Worm (Caenorhabditis elegans) whole organism, L1 larva: ENCODE results near the gene Y25C1A.14.

Experiments used
- C04F5.9 ChIP-seq: sonication (generic microtip); optimal IDR thresholded peaks from 2 replicates; lab custom pipeline; 2016; ENCODE audit warnings: missing genetic modification characterization, missing compliant biosample characterization
- F16B12.6 ChIP-seq: fragments of 150-350 bp; optimal IDR thresholded peaks from 2 replicates; lab custom pipeline; 2014; ENCODE audit warnings: missing biosample characterization, missing genetic modification characterization
- Y116A8C.19 ChIP-seq: sonication (generic microtip); optimal IDR thresholded peaks from 2 replicates; lab custom pipeline; 2016; ENCODE audit warnings: missing compliant biosample characterization, missing genetic modification characterization, borderline replicate concordance
- aly-2 ChIP-seq: fragments of 150-350 bp; optimal IDR thresholded peaks from 2 replicates; lab custom pipeline; 2014; ENCODE audit warnings: missing biosample characterization, missing genetic modification characterization
- blmp-1 ChIP-seq: fragments of 150-350 bp; optimal IDR thresholded peaks from 2 replicates; lab custom pipeline; 2014; ENCODE audit warnings: missing biosample characterization, missing genetic modification characterization
- ceh-90 ChIP-seq: sonication (generic microtip); optimal IDR thresholded peaks from 2 replicates; lab custom pipeline; 2016; ENCODE audit warnings: missing genetic modification characterization, missing compliant biosample characterization
- dsc-1 ChIP-seq: sonication (generic microtip); optimal IDR thresholded peaks from 2 replicates; lab custom pipeline; 2016; ENCODE audit warnings: mild to moderate bottlenecking, missing genetic modification characterization, missing compliant biosample characterization
- efl-1 ChIP-seq, 4 experiments: fragments of 150-350 bp; optimal IDR thresholded peaks in 3 of 4; peaks in 1 of 4; 1 replicate in 1 of 4; 2 replicates in 3 of 4; lab custom pipeline; 2014; ENCODE audit warnings: missing biosample characterization in 2 of 4, missing genetic modification characterization in 2 of 4, missing genetic modification reagents in 2 of 4
- efl-3 ChIP-seq: fragments of 200-800 bp; sonication (Bioruptor generic); optimal IDR thresholded peaks from 2 replicates; lab custom pipeline; 2018; ENCODE audit warnings: mild to moderate bottlenecking, missing genetic modification characterization, missing compliant biosample characterization
- egl-13 ChIP-seq: sonication (generic microtip); optimal IDR thresholded peaks from 2 replicates; lab custom pipeline; 2016; ENCODE audit warnings: missing genotype, missing genetic modification reagents, missing genetic modification characterization, missing compliant biosample characterization
- elt-3 ChIP-seq, 6 experiments: fragments of 150-350 bp in 1 of 6; sonication (generic microtip); optimal IDR thresholded peaks; 2 replicates each; lab custom pipeline; 2017 to 2018; ENCODE audit warnings: missing biosample characterization in 6 of 6, missing genetic modification characterization in 6 of 6, inconsistent platforms in 1 of 6
- fkh-10 ChIP-seq: sonication (generic microtip); optimal IDR thresholded peaks from 2 replicates; lab custom pipeline; 2017; ENCODE audit warnings: missing biosample characterization, missing genetic modification reagents, missing genetic modification characterization
- fos-1 ChIP-seq: fragments of 150-350 bp; optimal IDR thresholded peaks from 2 replicates; lab custom pipeline; 2014; ENCODE audit warnings: missing biosample characterization, missing genetic modification characterization
- hlh-17 ChIP-seq: fragments of 200-800 bp; sonication (Bioruptor generic); optimal IDR thresholded peaks from 2 replicates; lab custom pipeline; 2018; ENCODE audit warnings: missing genetic modification characterization, mild to moderate bottlenecking, missing compliant biosample characterization, moderate library complexity, borderline replicate concordance
- hpl-2 ChIP-seq: fragments of 150-350 bp; optimal IDR thresholded peaks from 2 replicates; lab custom pipeline; 2014; ENCODE audit warnings: missing biosample characterization, missing genetic modification reagents, missing genetic modification characterization
- isw-1 ChIP-seq: fragments of 200-800 bp; sonication (Bioruptor generic); IDR thresholded peaks from 2 replicates; pipeline ENCODE4 v1.3.6; 2022; ENCODE audit warnings: missing genetic modification characterization, missing compliant biosample characterization
- lin-14 ChIP-seq: fragments of 200-800 bp; sonication (Bioruptor generic); optimal IDR thresholded peaks from 2 replicates; lab custom pipeline; 2018; ENCODE audit warnings: mild to moderate bottlenecking, missing genetic modification characterization, moderate library complexity, missing compliant biosample characterization
- lin-35 ChIP-seq, 2 experiments: fragments of 150-350 bp; optimal IDR thresholded peaks; 2 replicates each; lab custom pipeline; 2014; ENCODE audit warnings: missing biosample characterization in 2 of 2, missing genetic modification characterization in 2 of 2, missing genetic modification reagents in 2 of 2
- lin-39 ChIP-seq: fragments of 150-350 bp; optimal IDR thresholded peaks from 2 replicates; lab custom pipeline; 2014; ENCODE audit warnings: missing biosample characterization, missing genetic modification reagents, missing genetic modification characterization
- lir-3 ChIP-seq: sonication (generic microtip); optimal IDR thresholded peaks from 2 replicates; lab custom pipeline; 2016; ENCODE audit warnings: mild to moderate bottlenecking, missing genetic modification characterization, moderate library complexity, missing compliant biosample characterization; ENCODE audit not compliant: poor library complexity
- mdl-1 ChIP-seq, 2 experiments: fragments of 150-350 bp; optimal IDR thresholded peaks; 2 replicates each; lab custom pipeline; 2014 to 2017; ENCODE audit warnings: missing biosample characterization in 2 of 2, missing genetic modification characterization in 2 of 2, inconsistent platforms in 1 of 2
- mef-2 ChIP-seq: fragments of 150-350 bp; optimal IDR thresholded peaks from 2 replicates; lab custom pipeline; 2014; ENCODE audit warnings: missing biosample characterization, missing genetic modification characterization
- mep-1 ChIP-seq: fragments of 150-350 bp; optimal IDR thresholded peaks from 2 replicates; lab custom pipeline; 2014; ENCODE audit warnings: missing biosample characterization, missing genetic modification characterization
- nhr-11 ChIP-seq: fragments of 150-350 bp; optimal IDR thresholded peaks from 2 replicates; lab custom pipeline; 2014; ENCODE audit warnings: missing biosample characterization, missing genetic modification characterization
- nhr-19 ChIP-seq: fragments of 200-800 bp; sonication (Bioruptor generic); conservative IDR thresholded peaks from 2 replicates; pipeline ENCODE4 v1.3.6; 2022; ENCODE audit warnings: missing genetic modification characterization, missing compliant biosample characterization
- nhr-28 ChIP-seq: fragments of 150-350 bp; optimal IDR thresholded peaks from 2 replicates; lab custom pipeline; 2014; ENCODE audit warnings: missing biosample characterization, missing genetic modification characterization
- nhr-77 ChIP-seq: fragments of 150-350 bp; optimal IDR thresholded peaks from 2 replicates; lab custom pipeline; 2014; ENCODE audit warnings: missing biosample characterization, missing genetic modification characterization
- nhr-84 ChIP-seq: sonication (generic microtip); optimal IDR thresholded peaks from 2 replicates; lab custom pipeline; 2017; ENCODE audit warnings: missing biosample characterization, missing genetic modification characterization
- pax-3 ChIP-seq: fragments of 200-800 bp; sonication (Bioruptor generic); optimal IDR thresholded peaks from 2 replicates; lab custom pipeline; 2018; ENCODE audit warnings: mild to moderate bottlenecking, missing genetic modification characterization, moderate library complexity, missing compliant biosample characterization
- pqm-1 ChIP-seq: sonication (generic microtip); optimal IDR thresholded peaks from 3 replicates; lab custom pipeline; 2017; ENCODE audit warnings: missing biosample characterization, missing genetic modification characterization
- rnt-1 ChIP-seq: sonication (generic microtip); optimal IDR thresholded peaks from 2 replicates; lab custom pipeline; 2016; ENCODE audit warnings: mild to moderate bottlenecking, missing genetic modification characterization, moderate library complexity, missing compliant biosample characterization
- skn-1 ChIP-seq: fragments of 150-350 bp; optimal IDR thresholded peaks from 2 replicates; lab custom pipeline; 2014; ENCODE audit warnings: missing biosample characterization, missing genetic modification characterization
- snpc-4 ChIP-seq: fragments of 150-350 bp; optimal IDR thresholded peaks from 2 replicates; lab custom pipeline; 2014; ENCODE audit warnings: missing biosample characterization, missing genetic modification characterization
- snu-23 ChIP-seq: sonication (generic microtip); optimal IDR thresholded peaks from 2 replicates; lab custom pipeline; 2016; ENCODE audit warnings: missing genetic modification characterization, missing compliant biosample characterization
- sox-4 ChIP-seq: sonication (generic microtip); optimal IDR thresholded peaks from 2 replicates; lab custom pipeline; 2016; ENCODE audit warnings: missing genetic modification characterization, missing compliant biosample characterization
- sptf-1 ChIP-seq: fragments of 150-350 bp; optimal IDR thresholded peaks from 2 replicates; lab custom pipeline; 2014; ENCODE audit warnings: missing biosample characterization, missing genetic modification characterization
- swsn-7 ChIP-seq: sonication (generic microtip); optimal IDR thresholded peaks from 2 replicates; lab custom pipeline; 2016; ENCODE audit warnings: missing genetic modification characterization, missing compliant biosample characterization
- unc-30 ChIP-seq: sonication (generic microtip); optimal IDR thresholded peaks from 2 replicates; lab custom pipeline; 2017; ENCODE audit warnings: missing biosample characterization, missing genetic modification characterization
- unc-86 ChIP-seq: sonication (generic microtip); optimal IDR thresholded peaks from 2 replicates; lab custom pipeline; 2016; ENCODE audit warnings: missing genetic modification characterization, missing compliant biosample characterization
- zip-4 ChIP-seq: fragments of 200-800 bp; sonication (Bioruptor generic); optimal IDR thresholded peaks from 2 replicates; lab custom pipeline; 2018; ENCODE audit warnings: mild to moderate bottlenecking, missing genetic modification characterization, moderate library complexity, missing compliant biosample characterization
- ztf-11 ChIP-seq, 2 experiments: sonication (generic microtip); optimal IDR thresholded peaks; 2 replicates each; lab custom pipeline; 2016 to 2017; ENCODE audit warnings: missing genetic modification characterization in 2 of 2, missing biosample characterization in 1 of 2, missing compliant biosample characterization in 1 of 2

Y25C1A.14 gene

ce11 chrII:3118907-3119382 is 22.2 kb upstream of the Y25C1A.14 start, which contains the start of gene T10D4.6 (continued):
- TF ChIP-seq nhr-19 (0 out of 2 replicates have a peak, but pooled peaks have one; percentile 9), lir-3 (tag; lab: Kevin White, UChicago) (no peak), mep-1 (peak; percentile 34), C04F5.9 (no peak), F16B12.6 (peak; percentile 80), rnt-1 (tag; lab: Kevin White, UChicago) (peak; percentile 22), nhr-11 (tag; lab: Kevin White, UChicago) (no peak), fkh-10 (GFP tag; lab: Kevin White, UChicago) (no peak), fos-1 (tag; lab: Kevin White, UChicago) (no peak), dsc-1 (tag; lab: Kevin White, UChicago) (no peak), lin-35 (GFP tag; optimal IDR thresholded peaks at IDR 0.05; lab: Kevin White, UChicago) (peak; percentile 46 to 63), isw-1 (GFP tag; lab: Robert Waterston, UW) (no peak), snu-23 (GFP tag; lab: Kevin White, UChicago) (peak; percentile 44), swsn-7 (tag; lab: Kevin White, UChicago) (no peak), ztf-11 (tag; optimal IDR thresholded peaks at IDR 0.05; lab: Kevin White, UChicago) (no peak), unc-30 (tag; lab: Kevin White, UChicago) (no peak), blmp-1 (tag; lab: Kevin White, UChicago) (no peak), pqm-1 (tag; lab: Kevin White, UChicago) (no peak), nhr-84 (tag; lab: Kevin White, UChicago) (no peak)

- TF ChIP-seq mdl-1 (tag; optimal IDR thresholded peaks at IDR 0.05; lab: Kevin White, UChicago) = no peak
- TF ChIP-seq hpl-2 (GFP tag; lab: Kevin White, UChicago) = no peak
- TF ChIP-seq lin-39 (tag; lab: Kevin White, UChicago) = no peak
- TF ChIP-seq ceh-90 = no peak
- TF ChIP-seq efl-3 = no peak
- no peak for TF ChIP-seq nhr-77
- TF ChIP-seq zip-4 (GFP tag; lab: Kevin White, UChicago) = no peak
- no peak for TF ChIP-seq ztf-11 (tag; optimal IDR thresholded peaks at IDR 0.05; lab: Kevin White, UChicago)
- TF ChIP-seq unc-86 (tag; lab: Kevin White, UChicago) = no peak
- TF ChIP-seq hlh-17 (GFP tag; lab: Kevin White, UChicago) = no peak
- TF ChIP-seq elt-3 (tag; optimal IDR thresholded peaks at IDR 0.05; lab: Kevin White, UChicago) = no peak
- TF ChIP-seq egl-13 (tag; lab: Kevin White, UChicago) = no peak
- TF ChIP-seq sptf-1 (tag; lab: Kevin White, UChicago) = no peak
- no peak for TF ChIP-seq mep-1
These were observed 20.7 kb upstream of the Y25C1A.14 start, which contains the start of gene T10D4.7 for ce11 chrII:3117471-3117870. Gene T10D4.7 (plus strand): TSS chrII:3117771.

- TF ChIP-seq aly-2 (tag; lab: Kevin White, UChicago) = no peak
- no peak for TF ChIP-seq snpc-4 (tag; lab: Kevin White, UChicago)
- no peak for TF ChIP-seq Y116A8C.19 (tag; lab: Kevin White, UChicago)
- no peak for TF ChIP-seq pax-3 (tag; lab: Kevin White, UChicago)
- no peak for TF ChIP-seq mef-2
- TF ChIP-seq efl-1 (optimal IDR thresholded peaks at IDR 0.05; lab: Kevin White, UChicago) = no peak
- TF ChIP-seq efl-1 (GFP tag; optimal IDR thresholded peaks at IDR 0.05 in 1 of 2; lab: Kevin White, UChicago) = no peak
- TF ChIP-seq skn-1 = no peak
These were observed 17.2 kb upstream of the Y25C1A.14 start, which contains the start of gene clec-123 for ce11 chrII:3113934-3114333. Gene clec-123 (plus strand): TSS chrII:3114234.

- no peak for TF ChIP-seq nhr-28 (tag; lab: Kevin White, UChicago)
- TF ChIP-seq lin-14 = no peak
- TF ChIP-seq snu-23 (GFP tag; lab: Kevin White, UChicago) = no peak
- TF ChIP-seq snpc-4 (tag; lab: Kevin White, UChicago) = peak; percentile 45
- TF ChIP-seq sox-4 (tag; lab: Kevin White, UChicago) = no peak
These were observed 16.5 kb upstream of the Y25C1A.14 start for ce11 chrII:3113289-3113688.
